Fruit fly (Drosophila melanogaster): ENCODE data around the gene nac.
A peak's percentile ranks its signal among the peaks of the same experiment; 100 is the strongest.

The nac gene

DNA sequence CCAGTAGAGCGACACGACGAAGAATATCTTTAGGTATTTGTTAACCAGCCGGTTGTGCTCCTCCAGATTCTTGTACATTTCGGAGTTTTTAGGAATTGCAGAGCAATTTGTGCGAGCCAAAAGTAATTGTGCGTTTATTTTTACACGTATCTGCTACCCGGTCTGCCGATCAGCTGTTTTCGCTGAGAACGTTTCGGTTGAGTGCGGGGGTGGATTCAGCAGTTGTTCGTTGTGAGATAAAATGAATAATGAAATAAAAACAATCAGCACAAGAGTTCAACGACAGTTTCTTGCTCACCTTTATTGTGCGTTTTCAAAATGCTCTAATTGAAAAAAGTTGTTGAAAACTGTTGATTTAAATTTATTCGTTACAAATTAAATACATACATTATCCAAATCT lies at the start of gene nac (continued):
- TF ChIP-seq run (tag; optimal IDR thresholded peaks at IDR 0.05) (no peak), CG30020 (tag; optimal IDR thresholded peaks at IDR 0.05) (no peak), CG13624 (GFP tag; optimal IDR thresholded peaks at IDR 0.05) (peak; percentile 28), zfh1 (GFP tag; IDR thresholded peaks at IDR 0.05) (no peak), sim (GFP tag; IDR thresholded peaks at IDR 0.05) (no peak), sug (tag; optimal IDR thresholded peaks at IDR 0.05) (peak; percentile 9), gem (tag; optimal IDR thresholded peaks at IDR 0.05) (no peak), CG11560 (tag; IDR thresholded peaks at IDR 0.05) (no peak), yki (optimal IDR thresholded peaks at IDR 0.05) (no peak), bowl (GFP tag; IDR thresholded peaks at IDR 0.05) (no peak), Meics (GFP tag; optimal IDR thresholded peaks at IDR 0.05) (peak; percentile 10), Hsf (GFP tag; optimal IDR thresholded peaks at IDR 0.05) (no peak), cas (GFP tag; IDR thresholded peaks at IDR 0.05) (no peak), Hr51 (GFP tag; optimal IDR thresholded peaks at IDR 0.05) (no peak), Stat92E (GFP tag; optimal IDR thresholded peaks at IDR 0.05) (no peak), CG18764 (GFP tag; optimal IDR thresholded peaks at IDR 0.05) (no peak), otp (GFP tag; IDR thresholded peaks at IDR 0.05) (no peak), repo (GFP tag; optimal IDR thresholded peaks at IDR 0.05) (no peak), CG10431 (GFP tag; optimal IDR thresholded peaks at IDR 0.05) (no peak), lilli (GFP tag; optimal IDR thresholded peaks at IDR 0.05) (peak; percentile 41), CG10654 (GFP tag; optimal IDR thresholded peaks at IDR 0.05) (no peak), tx (GFP tag; optimal IDR thresholded peaks at IDR 0.05) (no peak), Dbx (GFP tag; IDR thresholded peaks at IDR 0.05) (0 out of 3 replicates have a peak, but pooled peaks have one; percentile 36), CG8924 (tag; optimal IDR thresholded peaks at IDR 0.05) (no peak), gsb-n (tag; optimal IDR thresholded peaks at IDR 0.05) (no peak), CG10366 (GFP tag; IDR thresholded peaks at IDR 0.05) (0 out of 2 replicates have a peak, but pooled peaks have one; percentile 20), CG8359 (GFP tag; optimal IDR thresholded peaks at IDR 0.05; ENCODE audit: borderline replicate concordance) (no peak), Mrtf (GFP tag; IDR thresholded peaks at IDR 0.05) (no peak), MESR4 (GFP tag; optimal IDR thresholded peaks at IDR 0.05) (peak; percentile 41), gt (GFP tag; IDR thresholded peaks at IDR 0.05) (no peak), CG4820 (GFP tag; optimal IDR thresholded peaks at IDR 0.05) (no peak), CG13123 (GFP tag; optimal IDR thresholded peaks at IDR 0.05) (no peak), seq (GFP tag; IDR thresholded peaks at IDR 0.05) (no peak), CG4424 (GFP tag; optimal IDR thresholded peaks at IDR 0.05) (no peak), trh (GFP tag; optimal IDR thresholded peaks at IDR 0.05) (no peak), Doc2 (GFP tag; IDR thresholded peaks at IDR 0.05) (no peak), CG14014 (GFP tag; IDR thresholded peaks at IDR 0.05) (peak; percentile 34; the same call in 1 of the 2 replicates), Dek (tag; optimal IDR thresholded peaks at IDR 0.05) (no peak), Hmr (GFP tag; optimal IDR thresholded peaks at IDR 0.05) (no peak), CG6654 (GFP tag; optimal IDR thresholded peaks at IDR 0.05) (no peak), Hey (tag; optimal IDR thresholded peaks at IDR 0.05) (no peak), CG14667 (GFP tag; IDR thresholded peaks at IDR 0.05) (no peak), Lhr (GFP tag; optimal IDR thresholded peaks at IDR 0.05) (no peak), rib (GFP tag; IDR thresholded peaks at IDR 0.05) (no peak), lov (optimal IDR thresholded peaks at IDR 0.05) (no peak), lov (GFP tag; IDR thresholded peaks at IDR 0.05) (no peak), tna (GFP tag; IDR thresholded peaks at IDR 0.05; ENCODE audit: partially characterized antibody) (no peak), ap (GFP tag; IDR thresholded peaks at IDR 0.05) (no peak), CG10209 (GFP tag; optimal IDR thresholded peaks at IDR 0.05) (no peak), CG2712 (tag; optimal IDR thresholded peaks at IDR 0.05) (peak; percentile 7), Nf-YC (tag; optimal IDR thresholded peaks at IDR 0.05) (no peak), Pdp1 (GFP tag; optimal IDR thresholded peaks at IDR 0.05) (peak in 1 of 2 experiments; percentile 21)

Data from whole organism, embryonic.